Fruit fly (Drosophila melanogaster): ENCODE measurements around the gene elB.

dm6 chr2L:14397948-14398347 lies 11.4 kb downstream of the elB start:
- TF ChIP-seq CG8478 (optimal IDR thresholded peaks at IDR 0.05), result no peak
- TF ChIP-seq CTCF (optimal IDR thresholded peaks at IDR 0.05), result no peak

Measured in S2 (cell line).